Worm (Caenorhabditis elegans) whole organism, mixed stage, embryonic: ENCODE data around the gene toca-1.

ENCODE experiments used
- lin-13 ChIP-seq: fragments of 150-350 bp; optimal IDR thresholded peaks from 2 replicates; lab custom pipeline; 2014; ENCODE audit warnings: missing biosample characterization, missing genetic modification characterization
- snpc-4 ChIP-seq: fragments of 150-350 bp; optimal IDR thresholded peaks from 2 replicates; lab custom pipeline; 2014; ENCODE audit warnings: missing biosample characterization, missing genetic modification characterization
- unc-62 ChIP-seq: fragments of 150-350 bp; optimal IDR thresholded peaks from 2 replicates; lab custom pipeline; 2014; ENCODE audit warnings: missing biosample characterization, missing genetic modification reagents, missing genetic modification characterization

ce11 chrX:1483229-1483628 is 38.1 kb downstream of the toca-1 start:
- no peak for TF ChIP-seq lin-13 (tag; lab: Kevin White, UChicago)
- TF ChIP-seq unc-62 (GFP tag; lab: Kevin White, UChicago) = no peak
- no peak for TF ChIP-seq snpc-4
